Fruit fly (Drosophila melanogaster) whole organism, embryonic: ENCODE data around the gene CG8671.
A peak's percentile ranks its signal among the peaks of the same experiment; 100 is the strongest.

Experiments used
- Aef1 ChIP-seq: fragments of 200-800 bp; sonication (Bioruptor generic); IDR thresholded peaks from 3 replicates; pipeline ENCODE4 v1.3.6; 2022; ENCODE audit warnings: missing biosample characterization, missing genetic modification characterization
- Asciz ChIP-seq: fragments of 200-800 bp; sonication (Bioruptor generic); optimal IDR thresholded peaks from 2 replicates; lab custom pipeline; 2017; ENCODE audit warnings: missing biosample characterization, mild to moderate bottlenecking, missing genetic modification characterization, missing genetic modification reagents
- CG10147 ChIP-seq: fragments of 200-800 bp; sonication (Bioruptor generic); optimal IDR thresholded peaks from 2 replicates; lab custom pipeline; 2019; ENCODE audit warnings: missing biosample characterization, mild to moderate bottlenecking, missing genetic modification characterization, moderate library complexity
- CG10431 ChIP-seq: fragments of 200-800 bp; sonication (Bioruptor generic); optimal IDR thresholded peaks from 3 replicates; lab custom pipeline; 2018; ENCODE audit warnings: missing biosample characterization, mild to moderate bottlenecking, missing genetic modification characterization
- CG11398 ChIP-seq: fragments of 200-800 bp; sonication (Bioruptor generic); optimal IDR thresholded peaks from 2 replicates; lab custom pipeline; 2016; ENCODE audit warnings: missing biosample characterization, missing genetic modification characterization
- CG11695 ChIP-seq: fragments of 200-800 bp; sonication (Bioruptor generic); IDR thresholded peaks from 3 replicates; pipeline ENCODE4 v1.3.6; 2022; ENCODE audit warnings: missing biosample characterization, missing genetic modification characterization
- CG14050 ChIP-seq: fragments of 200-800 bp; sonication (Bioruptor generic); IDR thresholded peaks from 3 replicates; pipeline ENCODE4 v1.3.6; 2022; ENCODE audit warnings: missing biosample characterization, missing genetic modification characterization
- CG15479 ChIP-seq: fragments of 200-800 bp; sonication (Bioruptor generic); optimal IDR thresholded peaks from 3 replicates; lab custom pipeline; 2019; ENCODE audit warnings: missing biosample characterization, mild to moderate bottlenecking, missing genetic modification characterization, moderate library complexity
- CG16815 ChIP-seq: fragments of 200-800 bp; sonication (Bioruptor generic); optimal IDR thresholded peaks from 3 replicates; lab custom pipeline; 2017; ENCODE audit warnings: missing biosample characterization, mild to moderate bottlenecking, missing genetic modification characterization
- CG17328 ChIP-seq: fragments of 200-800 bp; sonication (Bioruptor generic); IDR thresholded peaks from 2 replicates; pipeline ENCODE4 v1.3.6; 2022; ENCODE audit warnings: missing biosample characterization, missing genetic modification characterization
- CG17361 ChIP-seq: fragments of 200-800 bp; sonication (Bioruptor generic); IDR thresholded peaks from 3 replicates; pipeline ENCODE4 v1.3.6; 2022; ENCODE audit warnings: missing biosample characterization, missing genetic modification characterization
- CG34376 ChIP-seq: fragments of 200-800 bp; sonication (Bioruptor generic); optimal IDR thresholded peaks from 2 replicates; lab custom pipeline; 2018; ENCODE audit warnings: missing biosample characterization, mild to moderate bottlenecking, missing genetic modification characterization
- CG3995 ChIP-seq: fragments of 200-800 bp; sonication (Bioruptor generic); optimal IDR thresholded peaks from 3 replicates; lab custom pipeline; 2016; ENCODE audit warnings: missing biosample characterization, missing genetic modification characterization
- CG5245 ChIP-seq: fragments of 200-800 bp; sonication (Bioruptor generic); optimal IDR thresholded peaks from 3 replicates; lab custom pipeline; 2016; ENCODE audit warnings: missing biosample characterization, missing genetic modification characterization
- CG6689 ChIP-seq: fragments of 200-800 bp; sonication (Bioruptor generic); IDR thresholded peaks from 2 replicates; pipeline ENCODE4 v1.3.6; 2022; ENCODE audit warnings: missing biosample characterization, missing genetic modification characterization
- CG7271 ChIP-seq: fragments of 200-800 bp; sonication (Bioruptor generic); optimal IDR thresholded peaks from 2 replicates; lab custom pipeline; 2018; ENCODE audit warnings: missing biosample characterization, mild to moderate bottlenecking, missing genetic modification characterization, moderate library complexity
- CG7556 ChIP-seq: fragments of 200-800 bp; sonication (Bioruptor generic); optimal IDR thresholded peaks from 2 replicates; lab custom pipeline; 2017; ENCODE audit warnings: missing biosample characterization, mild to moderate bottlenecking, missing genetic modification characterization
- CG8281 ChIP-seq: fragments of 200-800 bp; sonication (Bioruptor generic); optimal IDR thresholded peaks from 2 replicates; lab custom pipeline; 2018; ENCODE audit warnings: missing biosample characterization, mild to moderate bottlenecking, missing genetic modification characterization, moderate library complexity
- Camta ChIP-seq: fragments of 200-800 bp; sonication (Bioruptor generic); optimal IDR thresholded peaks from 2 replicates; lab custom pipeline; 2016; ENCODE audit warnings: missing biosample characterization, missing genetic modification characterization
- CkIIα-i1 ChIP-seq: fragments of 200-800 bp; sonication (Bioruptor generic); IDR thresholded peaks from 2 replicates; pipeline ENCODE4 v1.3.6; 2022; ENCODE audit warnings: missing biosample characterization, missing genetic modification characterization
- Fer3 ChIP-seq: fragments of 200-800 bp; sonication (Bioruptor generic); optimal IDR thresholded peaks from 2 replicates; lab custom pipeline; 2018; ENCODE audit warnings: missing biosample characterization, mild to moderate bottlenecking, missing genetic modification characterization, moderate library complexity
- HLH54F ChIP-seq: fragments of 200-800 bp; sonication (Bioruptor generic); optimal IDR thresholded peaks from 3 replicates; lab custom pipeline; 2016; ENCODE audit warnings: missing biosample characterization, missing genetic modification characterization
- Hand ChIP-seq: fragments of 200-800 bp; sonication (Bioruptor generic); optimal IDR thresholded peaks from 2 replicates; lab custom pipeline; 2017; ENCODE audit warnings: mild to moderate bottlenecking, missing biosample characterization, missing genetic modification reagents, missing genetic modification characterization
- Hr3 ChIP-seq: fragments of 200-800 bp; sonication (Bioruptor generic); optimal IDR thresholded peaks from 3 replicates; lab custom pipeline; 2016; ENCODE audit warnings: missing biosample characterization, missing genetic modification characterization
- Hr78 ChIP-seq, 2 experiments: fragments of 200-800 bp in 1 of 2; fragments of >200 bp in 1 of 2; sonication (Bioruptor generic) in 1 of 2; optimal IDR thresholded peaks; 2 replicates each; lab custom pipeline; 2017 to 2019; ENCODE audit warnings: missing biosample characterization in 2 of 2, missing genetic modification characterization in 2 of 2, mild to moderate bottlenecking in 1 of 2, moderate library complexity in 1 of 2
- Lpt ChIP-seq: fragments of >200 bp; optimal IDR thresholded peaks from 2 replicates; lab custom pipeline; 2018; ENCODE audit warnings: missing biosample characterization, missing genetic modification characterization
- Sox102F ChIP-seq: fragments of 200-800 bp; sonication (Bioruptor generic); optimal IDR thresholded peaks from 2 replicates; lab custom pipeline; 2018; ENCODE audit warnings: missing biosample characterization, mild to moderate bottlenecking, missing genetic modification characterization, moderate library complexity
- Taf1 ChIP-seq: fragments of 200-800 bp; sonication (Bioruptor generic); IDR thresholded peaks from 2 replicates; pipeline ENCODE4 v1.3.6; 2022; ENCODE audit warnings: missing biosample characterization, missing genetic modification characterization
- Tbp ChIP-seq: fragments of >200 bp; optimal IDR thresholded peaks from 2 replicates; lab custom pipeline; 2018; ENCODE audit warnings: missing biosample characterization, missing genetic modification characterization
- bsh ChIP-seq, 2 experiments: fragments of 200-800 bp; sonication (Bioruptor generic); optimal IDR thresholded peaks; 2 replicates each; lab custom pipeline; 2017 to 2018; ENCODE audit warnings: mild to moderate bottlenecking in 2 of 2, missing biosample characterization in 2 of 2, missing genetic modification characterization in 2 of 2, moderate library complexity in 1 of 2
- cg ChIP-seq: fragments of 200-800 bp; sonication (Bioruptor generic); optimal IDR thresholded peaks from 3 replicates; lab custom pipeline; 2019; ENCODE audit warnings: missing biosample characterization, mild to moderate bottlenecking, missing genetic modification characterization, moderate library complexity
- da ChIP-seq: fragments of 200-800 bp; sonication (Bioruptor generic); optimal IDR thresholded peaks from 2 replicates; lab custom pipeline; 2016; ENCODE audit warnings: missing biosample characterization, missing genetic modification characterization
- dm ChIP-seq: fragments of 200-800 bp; sonication (Bioruptor generic); optimal IDR thresholded peaks from 3 replicates; lab custom pipeline; 2016; ENCODE audit warnings: missing biosample characterization, missing genetic modification characterization
- dmrt11E ChIP-seq: fragments of 200-800 bp; sonication (Bioruptor generic); optimal IDR thresholded peaks from 3 replicates; lab custom pipeline; 2018; ENCODE audit warnings: missing biosample characterization, mild to moderate bottlenecking, missing genetic modification characterization, moderate library complexity
- dpn ChIP-seq, 2 experiments: fragments of 200-800 bp; sonication (Bioruptor generic); optimal IDR thresholded peaks; 3 replicates each; lab custom pipeline; 2016; ENCODE audit warnings: missing biosample characterization in 2 of 2, missing genetic modification characterization in 2 of 2
- grau ChIP-seq: fragments of 200-800 bp; optimal IDR thresholded peaks from 3 replicates; lab custom pipeline; 2019; ENCODE audit warnings: missing biosample characterization, mild to moderate bottlenecking, missing genetic modification characterization, moderate library complexity
- lilli ChIP-seq: fragments of 200-800 bp; sonication (Bioruptor generic); optimal IDR thresholded peaks from 3 replicates; lab custom pipeline; 2016; ENCODE audit warnings: missing biosample characterization, missing genetic modification characterization
- mam ChIP-seq: fragments of 200-800 bp; sonication (Bioruptor generic); optimal IDR thresholded peaks from 3 replicates; lab custom pipeline; 2016; ENCODE audit warnings: missing biosample characterization, missing genetic modification characterization
- nau ChIP-seq: fragments of 200-800 bp; sonication (Bioruptor generic); optimal IDR thresholded peaks from 3 replicates; lab custom pipeline; 2017; ENCODE audit warnings: missing biosample characterization, mild to moderate bottlenecking, missing genetic modification characterization, missing genetic modification reagents
- onecut ChIP-seq: fragments of 200-800 bp; sonication (Bioruptor generic); IDR thresholded peaks from 2 replicates; pipeline ENCODE4 v1.3.6; 2022; ENCODE audit warnings: missing biosample characterization, missing genetic modification characterization
- sens ChIP-seq: fragments of 200-800 bp; sonication (Bioruptor generic); peaks from one replicate; lab custom pipeline; 2016; ENCODE audit warnings: missing biosample characterization, missing genetic modification characterization
- sisA ChIP-seq: fragments of 200-800 bp; sonication (Bioruptor generic); IDR thresholded peaks from 2 replicates; pipeline ENCODE4 v1.3.6; 2022; ENCODE audit warnings: missing biosample characterization, missing genetic modification characterization
- slbo ChIP-seq: fragments of 200-800 bp; sonication (Bioruptor generic); IDR thresholded peaks from 2 replicates; pipeline ENCODE4 v1.3.6; 2022; ENCODE audit warnings: missing biosample characterization, missing genetic modification characterization
- sug ChIP-seq: fragments of 200-800 bp; optimal IDR thresholded peaks from 2 replicates; lab custom pipeline; 2019; ENCODE audit warnings: missing biosample characterization, mild to moderate bottlenecking, missing genetic modification characterization, moderate library complexity
- tna ChIP-seq: fragments of 200-800 bp; sonication (Bioruptor generic); IDR thresholded peaks from 2 replicates; pipeline ENCODE4 v1.3.6; 2022; ENCODE audit warnings: missing biosample characterization, missing genetic modification characterization; ENCODE audit not compliant: partially characterized antibody
- toy ChIP-seq: fragments of 200-800 bp; sonication (Bioruptor generic); IDR thresholded peaks from 2 replicates; pipeline ENCODE4 v1.3.6; 2022; ENCODE audit warnings: missing biosample characterization, missing genetic modification characterization
- tx ChIP-seq: fragments of 200-800 bp; sonication (Bioruptor generic); optimal IDR thresholded peaks from 2 replicates; lab custom pipeline; 2016; ENCODE audit warnings: missing biosample characterization, missing genetic modification characterization
- unc-4 ChIP-seq: fragments of 200-800 bp; sonication (Bioruptor generic); IDR thresholded peaks from 2 replicates; pipeline ENCODE4 v1.3.6; 2022; ENCODE audit warnings: missing biosample characterization, missing genetic modification characterization; ENCODE audit not compliant: partially characterized antibody

CG8671 gene

dm6 chr2L:21309754-21310426 lies 47.1 kb downstream of the CG8671 start, which contains the start of gene Mondo (continued):
- TF ChIP-seq Fer3 (tag; lab: Kevin White, UChicago) (peak; percentile 40), tna (GFP tag; lab: Robert Waterston, UW) (no peak), tx (GFP tag; lab: Kevin White, UChicago) (no peak), CG34376 (peak; percentile 71), CG17361 (peak; percentile 79; the same call in 2 of the 3 replicates), toy (GFP tag; lab: Robert Waterston, UW) (no peak), CkIIα-i1 (GFP tag; lab: Robert Waterston, UW) (no peak), Hr3 (peak; percentile 59), CG15479 (GFP tag; lab: Kevin White, UChicago) (peak; percentile 60), Hr78 (GFP tag; optimal IDR thresholded peaks at IDR 0.05; lab: Kevin White, UChicago) (peak in 1 of 2 experiments; percentile 100), Aef1 (peak; percentile 26; the same call in 1 of the 3 replicates), dm (GFP tag; lab: Kevin White, UChicago) (peak; percentile 7), Asciz (GFP tag; lab: Kevin White, UChicago) (peak; percentile 9), CG10147 (GFP tag; lab: Kevin White, UChicago) (no peak), da (GFP tag; lab: Kevin White, UChicago) (no peak), mam (peak; percentile 16), cg (GFP tag; lab: Kevin White, UChicago) (peak; percentile 77), CG6689 (GFP tag; lab: Robert Waterston, UW) (peak; percentile 57; the same call in 1 of the 2 replicates), CG16815 (GFP tag; lab: Kevin White, UChicago) (peak; percentile 16), HLH54F (GFP tag; lab: Kevin White, UChicago) (peak; percentile 29), Taf1 (GFP tag; lab: Robert Waterston, UW) (no peak), sens (peak; percentile 72), lilli (GFP tag; lab: Kevin White, UChicago) (no peak), CG17328 (GFP tag; lab: Robert Waterston, UW) (no peak; the same call in 1 of the 2 replicates), onecut (no peak), grau (tag; lab: Kevin White, UChicago) (peak; percentile 32)

- TF ChIP-seq dmrt11E (tag; lab: Kevin White, UChicago) (peak; percentile 12), sisA (no peak), Camta (no peak), CG17361 (peak; percentile 72), Tbp (no peak), bsh (GFP tag; optimal IDR thresholded peaks at IDR 0.05; lab: Kevin White, UChicago) (no peak), Lpt (GFP tag; lab: Kevin White, UChicago) (no peak), nau (GFP tag; lab: Kevin White, UChicago) (no peak), CG8281 (tag; lab: Kevin White, UChicago) (no peak), Hand (no peak), sug (tag; lab: Kevin White, UChicago) (peak; percentile 19), CG14050 (GFP tag; lab: Robert Waterston, UW) (no peak), unc-4 (GFP tag; lab: Robert Waterston, UW) (peak; percentile 44; the same call in 1 of the 2 replicates), dpn (GFP tag; optimal IDR thresholded peaks at IDR 0.05; lab: Kevin White, UChicago) (peak in 1 of 2 experiments; percentile 24), CG11398 (GFP tag; lab: Kevin White, UChicago) (no peak), CG10431 (GFP tag; lab: Kevin White, UChicago) (no peak), CG5245 (GFP tag; lab: Kevin White, UChicago) (no peak), Sox102F (GFP tag; lab: Kevin White, UChicago) (peak; percentile 20), slbo (GFP tag; lab: Robert Waterston, UW) (no peak), CG3995 (GFP tag; lab: Kevin White, UChicago) (no peak), CG7556 (GFP tag; lab: Kevin White, UChicago) (peak; percentile 16), CG11695 (GFP tag; lab: Robert Waterston, UW) (no peak), CG7271 (tag; lab: Kevin White, UChicago) (no peak)
These were observed 47.9 kb downstream of the CG8671 start, which contains the start of gene crc for dm6 chr2L:21310427-21311199. crc (plus strand) TSS chr2L:21310866.
